Worm (Caenorhabditis elegans) whole organism, L3 larva: Measurements from ENCODE around the gene C23G10.1.

Experiments
- R02D3.7 ChIP-seq: fragments of 150-350 bp; optimal IDR thresholded peaks from 2 replicates; lab custom pipeline; 2014; ENCODE audit warnings: missing biosample characterization, missing genetic modification characterization
- ZK546.5 ChIP-seq: sonication (generic microtip); optimal IDR thresholded peaks from 2 replicates; lab custom pipeline; 2017; ENCODE audit warnings: missing biosample characterization, missing genetic modification characterization
- aly-2 ChIP-seq: fragments of 150-350 bp; optimal IDR thresholded peaks from 2 replicates; lab custom pipeline; 2014; ENCODE audit warnings: missing biosample characterization, missing genetic modification characterization
- ama-1 ChIP-seq: fragments of 150-350 bp; optimal IDR thresholded peaks from 2 replicates; lab custom pipeline; 2018
- ceh-16 ChIP-seq: sonication (generic microtip); optimal IDR thresholded peaks from 2 replicates; lab custom pipeline; 2017; ENCODE audit warnings: missing biosample characterization, missing genetic modification characterization
- ceh-28 ChIP-seq: fragments of 150-350 bp; optimal IDR thresholded peaks from 2 replicates; lab custom pipeline; 2014; ENCODE audit warnings: missing biosample characterization, missing genetic modification reagents, missing genetic modification characterization
- ceh-82 ChIP-seq: fragments of 150-350 bp; optimal IDR thresholded peaks from 2 replicates; lab custom pipeline; 2014; ENCODE audit warnings: missing biosample characterization, missing genetic modification characterization
- ceh-9 ChIP-seq: sonication (generic microtip); optimal IDR thresholded peaks from 2 replicates; lab custom pipeline; 2018; ENCODE audit warnings: missing biosample characterization, missing genetic modification characterization
- daf-12 ChIP-seq: fragments of 150-350 bp; optimal IDR thresholded peaks from 2 replicates; lab custom pipeline; 2014; ENCODE audit warnings: missing biosample characterization, missing genetic modification reagents, missing genetic modification characterization
- egl-5 ChIP-seq: fragments of 150-350 bp; optimal IDR thresholded peaks from 2 replicates; lab custom pipeline; 2017; ENCODE audit warnings: missing biosample characterization, missing genetic modification reagents, missing genetic modification characterization, inconsistent platforms
- elt-1 ChIP-seq: fragments of 150-350 bp; optimal IDR thresholded peaks from 2 replicates; lab custom pipeline; 2014; ENCODE audit warnings: missing biosample characterization, missing genetic modification characterization
- elt-2 ChIP-seq: sonication (generic microtip); optimal IDR thresholded peaks from 2 replicates; lab custom pipeline; 2016; ENCODE audit warnings: missing genetic modification reagents, mild to moderate bottlenecking, missing genetic modification characterization, missing compliant biosample characterization
- elt-3 ChIP-seq, 3 experiments: fragments of 150-350 bp in 1 of 3; sonication (generic microtip) in 2 of 3; optimal IDR thresholded peaks; 2 replicates in 2 of 3; 4 replicates in 1 of 3; lab custom pipeline; 2014 to 2017; ENCODE audit warnings: missing biosample characterization in 3 of 3, missing genetic modification characterization in 3 of 3
- eor-1 ChIP-seq, 2 experiments: fragments of 150-350 bp; optimal IDR thresholded peaks; 2 replicates each; lab custom pipeline; 2014 to 2018; ENCODE audit warnings: missing biosample characterization in 2 of 2, missing genetic modification characterization in 2 of 2
- fkh-10 ChIP-seq: sonication (generic microtip); optimal IDR thresholded peaks from 2 replicates; lab custom pipeline; 2017; ENCODE audit warnings: missing biosample characterization, missing genetic modification reagents, missing genetic modification characterization
- fkh-2 ChIP-seq: fragments of 150-350 bp; optimal IDR thresholded peaks from 2 replicates; lab custom pipeline; 2014; ENCODE audit warnings: missing biosample characterization, missing genetic modification reagents, missing genetic modification characterization
- fos-1 ChIP-seq: fragments of 150-350 bp; optimal IDR thresholded peaks from 2 replicates; lab custom pipeline; 2014; ENCODE audit warnings: missing biosample characterization, missing genetic modification characterization
- hmg-11 ChIP-seq: sonication (generic microtip); optimal IDR thresholded peaks from 2 replicates; lab custom pipeline; 2016; ENCODE audit warnings: missing genetic modification characterization, missing compliant biosample characterization
- jun-1 ChIP-seq: fragments of 150-350 bp; optimal IDR thresholded peaks from 2 replicates; lab custom pipeline; 2014; ENCODE audit warnings: missing biosample characterization, missing genetic modification reagents, missing genetic modification characterization
- lin-15B ChIP-seq: fragments of 150-350 bp; optimal IDR thresholded peaks from 2 replicates; lab custom pipeline; 2014; ENCODE audit warnings: missing biosample characterization, missing genetic modification characterization
- lin-39 ChIP-seq: fragments of 150-350 bp; optimal IDR thresholded peaks from 2 replicates; lab custom pipeline; 2018; ENCODE audit warnings: missing biosample characterization, missing genetic modification reagents, missing genetic modification characterization
- lsy-12 ChIP-seq: sonication (generic microtip); optimal IDR thresholded peaks from 2 replicates; lab custom pipeline; 2016; ENCODE audit warnings: mild to moderate bottlenecking, missing genetic modification characterization, missing compliant biosample characterization
- mdl-1 ChIP-seq: fragments of 150-350 bp; optimal IDR thresholded peaks from 2 replicates; lab custom pipeline; 2014; ENCODE audit warnings: missing biosample characterization, missing genetic modification characterization
- mml-1 ChIP-seq: fragments of 150-350 bp; sonication (generic microtip); optimal IDR thresholded peaks from 3 replicates; lab custom pipeline; 2014; ENCODE audit warnings: missing biosample characterization, missing genetic modification characterization
- nfya-1 ChIP-seq: sonication (generic microtip); optimal IDR thresholded peaks from 2 replicates; lab custom pipeline; 2017; ENCODE audit warnings: missing genetic modification characterization, mild to moderate bottlenecking, missing compliant biosample characterization, antibody characterized with exemption, moderate library complexity; ENCODE audit not compliant: insufficient read depth
- nhr-11 ChIP-seq: fragments of 150-350 bp; optimal IDR thresholded peaks from 2 replicates; lab custom pipeline; 2014; ENCODE audit warnings: missing biosample characterization, missing genetic modification characterization
- nhr-12 ChIP-seq: fragments of 150-350 bp; optimal IDR thresholded peaks from 2 replicates; lab custom pipeline; 2014; ENCODE audit warnings: missing biosample characterization, missing genetic modification characterization
- nhr-23 ChIP-seq: fragments of 150-350 bp; optimal IDR thresholded peaks from 2 replicates; lab custom pipeline; 2014; ENCODE audit warnings: missing biosample characterization, missing genetic modification reagents, missing genetic modification characterization
- nhr-237 ChIP-seq: fragments of 150-350 bp; optimal IDR thresholded peaks from 2 replicates; lab custom pipeline; 2014; ENCODE audit warnings: missing biosample characterization, missing genetic modification characterization
- nhr-25 ChIP-seq: sonication (generic microtip); optimal IDR thresholded peaks from 2 replicates; lab custom pipeline; 2017; ENCODE audit warnings: missing biosample characterization, missing genetic modification characterization
- nhr-43 ChIP-seq: sonication (generic microtip); optimal IDR thresholded peaks from 2 replicates; lab custom pipeline; 2016; ENCODE audit warnings: mild to moderate bottlenecking, missing genetic modification characterization, missing compliant biosample characterization; ENCODE audit not compliant: poor library complexity, severe bottlenecking
- nhr-67 ChIP-seq: fragments of 150-350 bp; optimal IDR thresholded peaks from 2 replicates; lab custom pipeline; 2014; ENCODE audit warnings: missing biosample characterization, missing genetic modification characterization
- nhr-76 ChIP-seq: fragments of 150-350 bp; sonication (generic microtip); optimal IDR thresholded peaks from 5 replicates; lab custom pipeline; 2014; ENCODE audit warnings: missing biosample characterization, missing genetic modification characterization
- pha-4 ChIP-seq: fragments of 150-350 bp; optimal IDR thresholded peaks from 2 replicates; lab custom pipeline; 2014; ENCODE audit warnings: missing biosample characterization, missing genetic modification reagents, missing genetic modification characterization
- pqm-1 ChIP-seq: fragments of 150-350 bp; optimal IDR thresholded peaks from 2 replicates; lab custom pipeline; 2017; ENCODE audit warnings: missing biosample characterization, missing genetic modification characterization, inconsistent platforms
- skn-1 ChIP-seq: fragments of 150-350 bp; optimal IDR thresholded peaks from 2 replicates; lab custom pipeline; 2014; ENCODE audit warnings: missing biosample characterization, missing genetic modification characterization
- snpc-4 ChIP-seq: fragments of 150-350 bp; optimal IDR thresholded peaks from 2 replicates; lab custom pipeline; 2014; ENCODE audit warnings: missing biosample characterization, missing genetic modification characterization
- tbx-2 ChIP-seq: sonication (generic microtip); optimal IDR thresholded peaks from 2 replicates; lab custom pipeline; 2016; ENCODE audit warnings: mild to moderate bottlenecking, missing genetic modification characterization, missing compliant biosample characterization
- unc-39 ChIP-seq: sonication (generic microtip); optimal IDR thresholded peaks from 4 replicates; lab custom pipeline; 2017; ENCODE audit warnings: missing biosample characterization, missing genetic modification characterization
- unc-62 ChIP-seq: fragments of 150-350 bp; sonication (generic microtip); optimal IDR thresholded peaks from 4 replicates; lab custom pipeline; 2014; ENCODE audit warnings: missing biosample characterization, missing genetic modification reagents, missing genetic modification characterization
- zag-1 ChIP-seq: fragments of 150-350 bp; optimal IDR thresholded peaks from 2 replicates; lab custom pipeline; 2014; ENCODE audit warnings: missing biosample characterization, missing genetic modification characterization
- ztf-11 ChIP-seq: fragments of 150-350 bp; optimal IDR thresholded peaks from 2 replicates; lab custom pipeline; 2014; ENCODE audit warnings: missing biosample characterization, missing genetic modification characterization

Gene C23G10.1

ce11 chrIII:6198378-6199234 lies 10.5 kb upstream of the C23G10.1 start, which contains the start of the genes C23G10.7 and rpn-2:
C23G10.7 (minus strand) TSS chrIII:6198414.
rpn-2 (plus strand) TSS chrIII:6199184.
- TF ChIP-seq egl-5 (peak; percentile 10), ama-1 (lab: Kevin White, UChicago) (peak; percentile 53), pha-4 (tag; lab: Kevin White, UChicago) (peak; percentile 75), elt-3 (tag; optimal IDR thresholded peaks at IDR 0.05; lab: Kevin White, UChicago) (no peak), nhr-76 (tag; lab: Kevin White, UChicago) (no peak), nhr-11 (no peak), ceh-28 (tag; lab: Kevin White, UChicago) (peak; percentile 62), nhr-43 (tag; lab: Kevin White, UChicago) (peak; percentile 0), pqm-1 (tag; lab: Kevin White, UChicago) (peak; percentile 22), skn-1 (tag; lab: Kevin White, UChicago) (peak; percentile 98), jun-1 (peak; percentile 30), hmg-11 (tag; lab: Kevin White, UChicago) (peak; percentile 56), zag-1 (tag; lab: Kevin White, UChicago) (no peak), aly-2 (no peak), lin-39 (tag; lab: Kevin White, UChicago) (peak; percentile 12), lin-15B (tag; lab: Kevin White, UChicago) (peak; percentile 71), fos-1 (tag; lab: Kevin White, UChicago) (no peak), nhr-237 (tag; lab: Kevin White, UChicago) (no peak), nfya-1 (tag; lab: Kevin White, UChicago) (peak; percentile 69), elt-1 (tag; lab: Kevin White, UChicago) (no peak), nhr-25 (tag; lab: Kevin White, UChicago) (peak; percentile 38), R02D3.7 (tag; lab: Kevin White, UChicago) (peak; percentile 22), nhr-23 (peak; percentile 39), daf-12 (tag; lab: Kevin White, UChicago) (no peak), lsy-12 (tag; lab: Kevin White, UChicago) (peak; percentile 25), elt-2 (peak; percentile 38)
- TF ChIP-seq, all 47 proteins: peak for 17

- TF ChIP-seq jun-1 (no peak), fkh-10 (GFP tag; lab: Kevin White, UChicago) (no peak), mml-1 (tag; lab: Kevin White, UChicago) (no peak), nhr-237 (tag; lab: Kevin White, UChicago) (no peak), snpc-4 (tag; lab: Kevin White, UChicago) (no peak), unc-62 (no peak), lsy-12 (tag; lab: Kevin White, UChicago) (no peak), tbx-2 (no peak), unc-39 (tag; lab: Kevin White, UChicago) (no peak), daf-12 (tag; lab: Kevin White, UChicago) (no peak), mdl-1 (tag; lab: Kevin White, UChicago) (no peak), lin-15B (tag; lab: Kevin White, UChicago) (no peak), ceh-16 (tag; lab: Kevin White, UChicago) (no peak), nhr-12 (tag; lab: Kevin White, UChicago) (no peak), egl-5 (no peak), eor-1 (tag; optimal IDR thresholded peaks at IDR 0.05; lab: Kevin White, UChicago) (no peak)
- TF ChIP-seq, all 47 proteins: peak for 0
These were observed 7.8 kb upstream of the C23G10.1 start for ce11 chrIII:6201325-6201724.

- TF ChIP-seq fkh-2, result no peak
- TF ChIP-seq nfya-1 (tag; lab: Kevin White, UChicago), result no peak
- no peak for TF ChIP-seq ZK546.5 (tag; lab: Kevin White, UChicago)
- no peak for TF ChIP-seq nhr-11
- no peak for TF ChIP-seq lsy-12 (tag; lab: Kevin White, UChicago)
- TF ChIP-seq egl-5, result no peak
- TF ChIP-seq ceh-82 (tag; lab: Kevin White, UChicago), result no peak
- TF ChIP-seq elt-2, result no peak
- no peak for TF ChIP-seq nhr-237 (tag; lab: Kevin White, UChicago)
- no peak for TF ChIP-seq elt-1 (tag; lab: Kevin White, UChicago)
- TF ChIP-seq nhr-67 (tag; lab: Kevin White, UChicago), result no peak
- no peak for TF ChIP-seq ztf-11 (tag; lab: Kevin White, UChicago)
- no peak for TF ChIP-seq ceh-9 (tag; lab: Kevin White, UChicago)
These were observed 6.6 kb upstream of the C23G10.1 start for ce11 chrIII:6202440-6202839.
